Worm (Caenorhabditis elegans): ENCODE measurements around the gene aqp-2.

aqp-2 gene

ce11 chrII:9258566-9258965, 3.2 kb downstream of the aqp-2 start:
- TF ChIP-seq mdl-1 (tag; optimal IDR thresholded peaks at IDR 0.05) = no peak
- no peak for TF ChIP-seq snpc-4 (tag; optimal IDR thresholded peaks at IDR 0.05)
- no peak for TF ChIP-seq R02D3.7 (tag; optimal IDR thresholded peaks at IDR 0.05)
- no peak for TF ChIP-seq daf-12 (tag; optimal IDR thresholded peaks at IDR 0.05)
- TF ChIP-seq nhr-11 (tag; optimal IDR thresholded peaks at IDR 0.05) = no peak
- TF ChIP-seq pqm-1 (tag; optimal IDR thresholded peaks at IDR 0.05) = no peak
- no peak for TF ChIP-seq lin-15B (tag; optimal IDR thresholded peaks at IDR 0.05)
- no peak for TF ChIP-seq lin-39 (tag; optimal IDR thresholded peaks at IDR 0.05)
- TF ChIP-seq ZK546.5 (tag; optimal IDR thresholded peaks at IDR 0.05) = no peak
- TF ChIP-seq ztf-11 (tag; optimal IDR thresholded peaks at IDR 0.05) = no peak
- TF ChIP-seq eor-1 (tag; optimal IDR thresholded peaks at IDR 0.05) = no peak
- no peak for TF ChIP-seq jun-1 (tag; optimal IDR thresholded peaks at IDR 0.05)
- no peak for TF ChIP-seq ztf-4 (tag; optimal IDR thresholded peaks at IDR 0.05)
- TF ChIP-seq nhr-43 (tag; optimal IDR thresholded peaks at IDR 0.05; ENCODE audit: poor library complexity, severe bottlenecking) = no peak
- TF ChIP-seq pha-4 (tag; optimal IDR thresholded peaks at IDR 0.05) = no peak
- no peak for TF ChIP-seq elt-2 (tag; optimal IDR thresholded peaks at IDR 0.05)
- no peak for TF ChIP-seq aly-2 (tag; optimal IDR thresholded peaks at IDR 0.05)
- TF ChIP-seq ama-1 (optimal IDR thresholded peaks at IDR 0.05) = no peak
- TF ChIP-seq ceh-82 (tag; optimal IDR thresholded peaks at IDR 0.05) = no peak

- TF ChIP-seq hmg-11 (tag; optimal IDR thresholded peaks at IDR 0.05) = no peak
Measured at ce11 chrII:9258034-9258556, 3.7 kb downstream of the aqp-2 start.

ce11 chrII:9254187-9254586, 7.6 kb downstream of the aqp-2 start, which contains the start of gene nlp-82:
TSS of gene nlp-82 (minus strand) at chrII:9254287.
- TF ChIP-seq fkh-10 (GFP tag; optimal IDR thresholded peaks at IDR 0.05) (no peak), ceh-28 (tag; optimal IDR thresholded peaks at IDR 0.05) (no peak), R02D3.7 (tag; optimal IDR thresholded peaks at IDR 0.05) (no peak), fos-1 (tag; optimal IDR thresholded peaks at IDR 0.05) (no peak), nhr-28 (tag; optimal IDR thresholded peaks at IDR 0.05) (no peak), sea-2 (GFP tag; optimal IDR thresholded peaks at IDR 0.05) (no peak), lsy-12 (tag; optimal IDR thresholded peaks at IDR 0.05) (no peak), snpc-4 (tag; optimal IDR thresholded peaks at IDR 0.05) (no peak), skn-1 (tag; optimal IDR thresholded peaks at IDR 0.05) (no peak), nhr-11 (tag; optimal IDR thresholded peaks at IDR 0.05) (no peak)

ce11 chrII:9251529-9251928, 10.3 kb downstream of the aqp-2 start:
- no peak for TF ChIP-seq aly-2 (tag; optimal IDR thresholded peaks at IDR 0.05)
- peak; percentile 19 for TF ChIP-seq nhr-25 (tag; optimal IDR thresholded peaks at IDR 0.05)

ce11 chrII:9250422-9250821, 11.4 kb downstream of the aqp-2 start, which contains the start of gene T26C5.4:
TSS of gene T26C5.4 (minus strand) at chrII:9250522.
- no peak for TF ChIP-seq hmg-11 (tag; optimal IDR thresholded peaks at IDR 0.05)
- no peak for TF ChIP-seq ZK546.5 (tag; optimal IDR thresholded peaks at IDR 0.05)
- TF ChIP-seq lin-39 (tag; optimal IDR thresholded peaks at IDR 0.05) = no peak
- no peak for TF ChIP-seq nfya-1 (tag; optimal IDR thresholded peaks at IDR 0.05; ENCODE audit: insufficient read depth)
- no peak for TF ChIP-seq fkh-10 (GFP tag; optimal IDR thresholded peaks at IDR 0.05)
- TF ChIP-seq R02D3.7 (tag; optimal IDR thresholded peaks at IDR 0.05) = no peak
- TF ChIP-seq nhr-67 (tag; optimal IDR thresholded peaks at IDR 0.05) = no peak
- TF ChIP-seq nhr-43 (tag; optimal IDR thresholded peaks at IDR 0.05; ENCODE audit: poor library complexity, severe bottlenecking) = no peak
- no peak for TF ChIP-seq fos-1 (tag; optimal IDR thresholded peaks at IDR 0.05)
- no peak for TF ChIP-seq unc-39 (tag; optimal IDR thresholded peaks at IDR 0.05)
- TF ChIP-seq unc-62 (GFP tag; optimal IDR thresholded peaks at IDR 0.05) = no peak
- TF ChIP-seq sea-2 (GFP tag; optimal IDR thresholded peaks at IDR 0.05) = no peak

ce11 chrII:9246648-9247047, 15.1 kb downstream of the aqp-2 start, which contains the start of gene T26C5.5:
TSS of gene T26C5.5 (minus strand) at chrII:9246748.
- TF ChIP-seq fkh-10 (GFP tag; optimal IDR thresholded peaks at IDR 0.05) (no peak), nhr-67 (tag; optimal IDR thresholded peaks at IDR 0.05) (no peak), elt-2 (tag; optimal IDR thresholded peaks at IDR 0.05) (no peak), ceh-16 (tag; optimal IDR thresholded peaks at IDR 0.05) (no peak), pqm-1 (tag; optimal IDR thresholded peaks at IDR 0.05) (no peak), egl-27 (tag; optimal IDR thresholded peaks at IDR 0.05) (no peak), unc-39 (tag; optimal IDR thresholded peaks at IDR 0.05) (no peak), skn-1 (tag; optimal IDR thresholded peaks at IDR 0.05) (no peak), fkh-2 (tag; optimal IDR thresholded peaks at IDR 0.05) (no peak), aly-2 (tag; optimal IDR thresholded peaks at IDR 0.05) (no peak), nhr-28 (tag; optimal IDR thresholded peaks at IDR 0.05) (no peak), eor-1 (tag; optimal IDR thresholded peaks at IDR 0.05) (no peak), R02D3.7 (tag; optimal IDR thresholded peaks at IDR 0.05) (no peak), nhr-11 (tag; optimal IDR thresholded peaks at IDR 0.05) (no peak), egl-5 (tag; optimal IDR thresholded peaks at IDR 0.05) (no peak), lsy-12 (tag; optimal IDR thresholded peaks at IDR 0.05) (no peak), ceh-9 (tag; optimal IDR thresholded peaks at IDR 0.05) (no peak), sea-2 (GFP tag; optimal IDR thresholded peaks at IDR 0.05) (no peak), ztf-4 (tag; optimal IDR thresholded peaks at IDR 0.05) (no peak), zag-1 (tag; optimal IDR thresholded peaks at IDR 0.05) (no peak)

Data from whole organism, L3 larva.